Worm (Caenorhabditis elegans) whole organism, young adult: Measurements from ENCODE around the gene C50F4.9.

Experiments
- B0019.2 ChIP-seq: fragments of 200-800 bp; sonication (Bioruptor generic); conservative IDR thresholded peaks from 2 replicates; pipeline ENCODE4 v1.3.6; 2022; ENCODE audit warnings: missing genetic modification reagents, missing genetic modification characterization, missing compliant biosample characterization
- B0035.1 ChIP-seq: sonication (generic microtip); optimal IDR thresholded peaks from 2 replicates; lab custom pipeline; 2016; ENCODE audit warnings: missing genetic modification characterization, mild to moderate bottlenecking, missing compliant biosample characterization, missing genotype, missing genetic modification reagents
- B0261.1 ChIP-seq: sonication (generic microtip); optimal IDR thresholded peaks from 2 replicates; lab custom pipeline; 2016; ENCODE audit warnings: mild to moderate bottlenecking, missing genetic modification characterization, moderate library complexity, missing compliant biosample characterization
- B0336.3 ChIP-seq: fragments of 200-800 bp; sonication (Bioruptor generic); IDR thresholded peaks from 2 replicates; pipeline ENCODE4 v1.3.6; 2022; ENCODE audit warnings: missing genetic modification characterization, missing compliant biosample characterization
- C17E4.6 ChIP-seq: fragments of 200-800 bp; sonication (Bioruptor generic); IDR thresholded peaks from 2 replicates; pipeline ENCODE4 v1.3.6; 2022; ENCODE audit warnings: missing genetic modification reagents, missing genetic modification characterization, missing compliant biosample characterization
- F22D6.2 ChIP-seq: sonication (generic microtip); optimal IDR thresholded peaks from 2 replicates; lab custom pipeline; 2016; ENCODE audit warnings: mild to moderate bottlenecking, missing genetic modification characterization, missing compliant biosample characterization
- F37B4.10 ChIP-seq: fragments of 200-800 bp; sonication (Bioruptor generic); IDR thresholded peaks from 2 replicates; pipeline ENCODE4 v1.3.6; 2022; ENCODE audit warnings: missing genetic modification characterization, missing compliant biosample characterization
- F39B2.1 ChIP-seq: fragments of 200-800 bp; sonication (Bioruptor generic); IDR thresholded peaks from 2 replicates; pipeline ENCODE4 v1.3.6; 2022; ENCODE audit warnings: missing genetic modification reagents, missing genetic modification characterization, missing compliant biosample characterization
- Y53G8AR.9 ChIP-seq: fragments of 200-800 bp; sonication (Bioruptor generic); conservative IDR thresholded peaks from 2 replicates; pipeline ENCODE4 v1.3.6; 2022; ENCODE audit warnings: missing genetic modification reagents, missing genetic modification characterization, missing compliant biosample characterization
- Y56A3A.18 ChIP-seq: fragments of 200-800 bp; sonication (Bioruptor generic); IDR thresholded peaks from 2 replicates; pipeline ENCODE4 v1.3.6; 2022; ENCODE audit warnings: missing genetic modification reagents, missing genetic modification characterization, missing compliant biosample characterization
- Y67H2A.10 ChIP-seq: fragments of 200-800 bp; sonication (Bioruptor generic); conservative IDR thresholded peaks from 2 replicates; pipeline ENCODE4 v1.3.6; 2022; ENCODE audit warnings: missing genetic modification reagents, missing genetic modification characterization, missing compliant biosample characterization
- Y79H2A.3 ChIP-seq: fragments of 200-800 bp; sonication (Bioruptor generic); conservative IDR thresholded peaks from 2 replicates; pipeline ENCODE4 v1.3.6; 2022; ENCODE audit warnings: missing genetic modification reagents, missing genetic modification characterization, missing compliant biosample characterization
- Y95B8A.8 ChIP-seq: fragments of 200-800 bp; sonication (Bioruptor generic); IDR thresholded peaks from 2 replicates; pipeline ENCODE4 v1.3.6; 2022; ENCODE audit warnings: missing genetic modification reagents, missing genetic modification characterization, missing compliant biosample characterization
- akir-1 ChIP-seq: fragments of 200-800 bp; sonication (Bioruptor generic); optimal IDR thresholded peaks from 2 replicates; lab custom pipeline; 2018; ENCODE audit warnings: mild to moderate bottlenecking, missing genetic modification characterization, moderate library complexity, missing compliant biosample characterization
- aptf-2 ChIP-seq: fragments of 200-800 bp; sonication (Bioruptor generic); conservative IDR thresholded peaks from 2 replicates; pipeline ENCODE4 v1.3.6; 2022; ENCODE audit warnings: missing genetic modification reagents, missing genetic modification characterization, missing compliant biosample characterization
- aptf-3 ChIP-seq: fragments of 200-800 bp; sonication (Bioruptor generic); IDR thresholded peaks from 2 replicates; pipeline ENCODE4 v1.3.6; 2022; ENCODE audit warnings: missing genetic modification characterization, missing compliant biosample characterization
- attf-6 ChIP-seq: fragments of 200-800 bp; sonication (Bioruptor generic); IDR thresholded peaks from 2 replicates; pipeline ENCODE4 v1.3.6; 2022; ENCODE audit warnings: missing genetic modification reagents, missing genetic modification characterization, missing compliant biosample characterization
- bed-1 ChIP-seq: fragments of 200-800 bp; sonication (Bioruptor generic); IDR thresholded peaks from 2 replicates; pipeline ENCODE4 v1.3.6; 2022; ENCODE audit warnings: missing genetic modification reagents, missing genetic modification characterization, missing compliant biosample characterization
- ceh-100 ChIP-seq: fragments of 200-800 bp; sonication (Bioruptor generic); IDR thresholded peaks from 2 replicates; pipeline ENCODE4 v1.3.6; 2022; ENCODE audit warnings: missing genetic modification reagents, missing genetic modification characterization, missing compliant biosample characterization
- ceh-27 ChIP-seq: fragments of 200-800 bp; sonication (Bioruptor generic); optimal IDR thresholded peaks from 2 replicates; lab custom pipeline; 2018; ENCODE audit warnings: mild to moderate bottlenecking, missing genetic modification characterization, moderate library complexity, missing compliant biosample characterization
- ceh-58 ChIP-seq: fragments of 200-800 bp; sonication (Bioruptor generic); IDR thresholded peaks from 2 replicates; pipeline ENCODE4 v1.3.6; 2022; ENCODE audit warnings: missing genetic modification characterization, missing compliant biosample characterization
- ceh-91 ChIP-seq: fragments of 200-800 bp; sonication (Bioruptor generic); IDR thresholded peaks from 2 replicates; pipeline ENCODE4 v1.3.6; 2022; ENCODE audit warnings: missing genetic modification reagents, missing genetic modification characterization, missing compliant biosample characterization
- chd-7 ChIP-seq: sonication (generic microtip); optimal IDR thresholded peaks from 2 replicates; lab custom pipeline; 2016; ENCODE audit warnings: mild to moderate bottlenecking, missing genetic modification characterization, moderate library complexity, missing compliant biosample characterization
- die-1 ChIP-seq: sonication (generic microtip); optimal IDR thresholded peaks from 2 replicates; lab custom pipeline; 2016; ENCODE audit warnings: missing genotype, mild to moderate bottlenecking, missing genetic modification characterization, missing compliant biosample characterization
- dpff-1 ChIP-seq: sonication (generic microtip); optimal IDR thresholded peaks from 2 replicates; lab custom pipeline; 2017; ENCODE audit warnings: mild to moderate bottlenecking, missing genetic modification characterization, missing compliant biosample characterization
- dpl-1 ChIP-seq: fragments of 150-350 bp; optimal IDR thresholded peaks from 2 replicates; lab custom pipeline; 2014; ENCODE audit warnings: missing biosample characterization, missing genetic modification reagents, missing genetic modification characterization
- ets-4 ChIP-seq: fragments of 200-800 bp; sonication (Bioruptor generic); optimal IDR thresholded peaks from 2 replicates; lab custom pipeline; 2018; ENCODE audit warnings: mild to moderate bottlenecking, missing genetic modification characterization, missing compliant biosample characterization
- him-1 ChIP-seq: sonication (generic microtip); optimal IDR thresholded peaks from 2 replicates; lab custom pipeline; 2016; ENCODE audit warnings: missing genotype, missing genetic modification reagents, missing genetic modification characterization, missing compliant biosample characterization
- hlh-26 ChIP-seq: fragments of 200-800 bp; sonication (Bioruptor generic); conservative IDR thresholded peaks from 2 replicates; pipeline ENCODE4 v1.3.6; 2022; ENCODE audit warnings: missing genetic modification reagents, missing genetic modification characterization, missing compliant biosample characterization
- hrde-1 ChIP-seq: sonication (generic microtip); optimal IDR thresholded peaks from 2 replicates; lab custom pipeline; 2016; ENCODE audit warnings: missing genetic modification characterization, mild to moderate bottlenecking, missing compliant biosample characterization, moderate library complexity, missing genotype, missing genetic modification reagents, borderline replicate concordance
- lsy-27 ChIP-seq: sonication (generic microtip); optimal IDR thresholded peaks from 2 replicates; lab custom pipeline; 2017; ENCODE audit warnings: missing genetic modification characterization, mild to moderate bottlenecking, missing compliant biosample characterization, antibody characterized with exemption, missing genotype, borderline replicate concordance; ENCODE audit not compliant: insufficient read depth
- mcd-1 ChIP-seq: fragments of 200-800 bp; sonication (Bioruptor generic); IDR thresholded peaks from 2 replicates; pipeline ENCODE4 v1.3.6; 2022; ENCODE audit warnings: missing genetic modification reagents, missing genetic modification characterization, missing compliant biosample characterization
- mes-4 ChIP-seq: sonication (generic microtip); optimal IDR thresholded peaks from 2 replicates; lab custom pipeline; 2016; ENCODE audit warnings: missing genotype, missing genetic modification characterization, missing compliant biosample characterization
- mxl-1 ChIP-seq: sonication (generic microtip); optimal IDR thresholded peaks from 2 replicates; lab custom pipeline; 2016; ENCODE audit warnings: missing genetic modification characterization, missing compliant biosample characterization
- nfya-1 ChIP-seq: sonication (generic microtip); optimal IDR thresholded peaks from 2 replicates; lab custom pipeline; 2017; ENCODE audit warnings: antibody characterized with exemption, missing compliant biosample characterization, missing genetic modification characterization, borderline replicate concordance; ENCODE audit not compliant: insufficient read depth
- nfya-2 ChIP-seq: fragments of 200-800 bp; sonication (Bioruptor generic); IDR thresholded peaks from 2 replicates; pipeline ENCODE4 v1.3.6; 2022; ENCODE audit warnings: missing genetic modification reagents, missing genetic modification characterization, missing compliant biosample characterization
- pbrm-1 ChIP-seq: fragments of 200-800 bp; sonication (Bioruptor generic); IDR thresholded peaks from 2 replicates; pipeline ENCODE4 v1.3.6; 2022; ENCODE audit warnings: missing genetic modification reagents, missing genetic modification characterization, missing compliant biosample characterization
- sdz-38 ChIP-seq: sonication (generic microtip); optimal IDR thresholded peaks from 2 replicates; lab custom pipeline; 2016; ENCODE audit warnings: missing genotype, missing genetic modification characterization, missing compliant biosample characterization
- sea-2 ChIP-seq: fragments of 200-800 bp; sonication (Bioruptor generic); IDR thresholded peaks from 2 replicates; pipeline ENCODE4 v1.3.6; 2022; ENCODE audit warnings: missing genetic modification characterization, missing compliant biosample characterization
- snpc-1.1 ChIP-seq: sonication (generic microtip); optimal IDR thresholded peaks from 2 replicates; lab custom pipeline; 2017; ENCODE audit warnings: missing genetic modification characterization, mild to moderate bottlenecking, missing compliant biosample characterization, antibody characterized with exemption, moderate library complexity, missing genotype, missing genetic modification reagents; ENCODE audit not compliant: insufficient read depth
- snpc-1.3 ChIP-seq: sonication (generic microtip); optimal IDR thresholded peaks from 2 replicates; lab custom pipeline; 2017; ENCODE audit warnings: missing genetic modification characterization, mild to moderate bottlenecking, missing compliant biosample characterization, antibody characterized with exemption, moderate library complexity, missing genotype, missing genetic modification reagents; ENCODE audit not compliant: insufficient read depth
- snpc-4 ChIP-seq, 5 experiments: fragments of 150-350 bp in 1 of 5; sonication (generic microtip) in 4 of 5; optimal IDR thresholded peaks; 2 replicates each; lab custom pipeline; 2014 to 2018; ENCODE audit warnings: missing genetic modification characterization in 5 of 5, missing biosample characterization in 3 of 5, antibody characterized with exemption in 2 of 5, mild to moderate bottlenecking in 2 of 5, missing compliant biosample characterization in 2 of 5, missing genotype in 2 of 5, moderate library complexity in 2 of 5, missing genetic modification reagents in 1 of 5
- tbx-9 ChIP-seq: sonication (generic microtip); optimal IDR thresholded peaks from 2 replicates; lab custom pipeline; 2016; ENCODE audit warnings: borderline replicate concordance, missing genetic modification characterization, inconsistent platforms, missing compliant biosample characterization
- zim-3 ChIP-seq: sonication (generic microtip); optimal IDR thresholded peaks from 2 replicates; lab custom pipeline; 2017; ENCODE audit warnings: mild to moderate bottlenecking, missing genetic modification characterization, moderate library complexity, missing compliant biosample characterization
- ztf-22 ChIP-seq: fragments of 200-800 bp; sonication (Bioruptor generic); optimal IDR thresholded peaks from 2 replicates; lab custom pipeline; 2018; ENCODE audit warnings: mild to moderate bottlenecking, missing genetic modification characterization, moderate library complexity, missing compliant biosample characterization
- ztf-28 ChIP-seq: fragments of 200-800 bp; sonication (Bioruptor generic); IDR thresholded peaks from 2 replicates; pipeline ENCODE4 v1.3.6; 2022; ENCODE audit warnings: missing genetic modification reagents, missing genetic modification characterization, missing compliant biosample characterization
- ztf-3 ChIP-seq: fragments of 200-800 bp; sonication (Bioruptor generic); optimal IDR thresholded peaks from 2 replicates; lab custom pipeline; 2018; ENCODE audit warnings: mild to moderate bottlenecking, missing genetic modification characterization, missing compliant biosample characterization

Gene C50F4.9

ce11 chrV:9549459-9549858 lies 25.5 kb upstream of the C50F4.9 start, which contains the start of gene nstp-10 (continued):
- TF ChIP-seq Y53G8AR.9 (GFP tag; lab: Robert Waterston, UW) (peak; percentile 68; the same call in 1 of the 2 replicates), nfya-2 (GFP tag; lab: Robert Waterston, UW) (no peak), snpc-1.1 (tag; lab: Kevin White, UChicago) (peak; percentile 81), C17E4.6 (peak; percentile 83), him-1 (peak; percentile 60), attf-6 (GFP tag; lab: Robert Waterston, UW) (peak; percentile 61), snpc-1.3 (tag; lab: Kevin White, UChicago) (peak; percentile 94), ceh-27 (GFP tag; lab: Kevin White, UChicago) (peak; percentile 85), B0019.2 (GFP tag; lab: Robert Waterston, UW) (peak; percentile 98), zim-3 (tag; lab: Kevin White, UChicago) (no peak), ceh-100 (GFP tag; lab: Robert Waterston, UW) (peak; percentile 76), F22D6.2 (no peak), bed-1 (GFP tag; lab: Robert Waterston, UW) (no peak), lsy-27 (tag; lab: Kevin White, UChicago) (no peak), ztf-22 (GFP tag; lab: Kevin White, UChicago) (no peak), nfya-1 (tag; lab: Kevin White, UChicago) (no peak), dpff-1 (no peak), Y95B8A.8 (GFP tag; lab: Robert Waterston, UW) (peak; percentile 91), chd-7 (tag; lab: Kevin White, UChicago) (no peak), ceh-91 (GFP tag; lab: Robert Waterston, UW) (peak; percentile 96), sdz-38 (tag; lab: Kevin White, UChicago) (no peak), akir-1 (GFP tag; lab: Kevin White, UChicago) (no peak), mcd-1 (GFP tag; lab: Robert Waterston, UW) (peak; percentile 95), ets-4 (GFP tag; lab: Kevin White, UChicago) (no peak), Y67H2A.10 (GFP tag; lab: Robert Waterston, UW) (peak; percentile 54; the same call in 1 of the 2 replicates), B0336.3 (GFP tag; lab: Robert Waterston, UW) (peak; percentile 82), die-1 (no peak), ztf-3 (no peak), aptf-2 (GFP tag; lab: Robert Waterston, UW) (0 out of 2 replicates have a peak, but pooled peaks have one; percentile 39), ztf-28 (GFP tag; lab: Robert Waterston, UW) (peak; percentile 77; the same call in 1 of the 2 replicates), hlh-26 (GFP tag; lab: Robert Waterston, UW) (no peak), Y79H2A.3 (GFP tag; lab: Robert Waterston, UW) (peak; percentile 77; the same call in 1 of the 2 replicates), B0261.1 (no peak), dpl-1 (GFP tag; lab: Kevin White, UChicago) (peak; percentile 79), hrde-1 (peak; percentile 26), ceh-58 (GFP tag; lab: Robert Waterston, UW) (no peak), B0035.1 (tag; lab: Kevin White, UChicago) (no peak), snpc-4 (GFP tag; optimal IDR thresholded peaks at IDR 0.05; lab: Kevin White, UChicago) (peak; percentile 59), snpc-4 (tag; optimal IDR thresholded peaks at IDR 0.05; lab: Kevin White, UChicago) (peak; percentile 60 to 78 (median 74)), aptf-3 (GFP tag; lab: Robert Waterston, UW) (no peak), sea-2 (no peak), tbx-9 (tag; lab: Kevin White, UChicago) (no peak), mes-4 (tag; lab: Kevin White, UChicago) (no peak), mxl-1 (tag; lab: Kevin White, UChicago) (no peak), Y56A3A.18 (GFP tag; lab: Robert Waterston, UW) (no peak), pbrm-1 (GFP tag; lab: Robert Waterston, UW) (peak; percentile 94), F39B2.1 (GFP tag; lab: Robert Waterston, UW) (peak; percentile 25; the same call in 1 of the 2 replicates), F37B4.10 (no peak)
